Fruit fly (Drosophila melanogaster): ENCODE measurements around the gene CG18178.

dm6 chr3L:9693552-9694133 is 25.3 kb downstream of the CG18178 start:
- no peak for TF ChIP-seq CHES-1-like (GFP tag; optimal IDR thresholded peaks at IDR 0.05)
- TF ChIP-seq CG2120 (GFP tag; optimal IDR thresholded peaks at IDR 0.05) = no peak
- peak; percentile 57; the same call in 1 of the 2 replicates for TF ChIP-seq stc (GFP tag; IDR thresholded peaks at IDR 0.05)
- no peak for TF ChIP-seq az2 (GFP tag; optimal IDR thresholded peaks at IDR 0.05)
- no peak for TF ChIP-seq kay (GFP tag; optimal IDR thresholded peaks at IDR 0.05)
- TF ChIP-seq Side (GFP tag; optimal IDR thresholded peaks at IDR 0.05) = no peak
- no peak for TF ChIP-seq jing (GFP tag; optimal IDR thresholded peaks at IDR 0.05)
- TF ChIP-seq Meics (GFP tag; optimal IDR thresholded peaks at IDR 0.05) = no peak
- TF ChIP-seq vvl (GFP tag; IDR thresholded peaks at IDR 0.05) = peak; percentile 24; the same call in 1 of the 2 replicates
- TF ChIP-seq GATAe (GFP tag; conservative IDR thresholded peaks at IDR 0.05) = no peak
- TF ChIP-seq dmrt99B (tag; optimal IDR thresholded peaks at IDR 0.05) = no peak
- no peak for TF ChIP-seq sd (tag; optimal IDR thresholded peaks at IDR 0.05)
- no peak for TF ChIP-seq TFAM (GFP tag; optimal IDR thresholded peaks at IDR 0.05)
- no peak for TF ChIP-seq gro (GFP tag; optimal IDR thresholded peaks at IDR 0.05)

Measured in whole organism, embryonic.